Worm (Caenorhabditis elegans) whole organism, late embryonic: ENCODE measurements around the gene C32B5.6.
"Not testable (repeated sequence)": the region's sequence is repeated elsewhere in the genome, so short reads cannot be mapped to it uniquely, and the experiment has no call there.

ENCODE experiments used
- C08G9.2 ChIP-seq: sonication (generic microtip); optimal IDR thresholded peaks from 2 replicates; lab custom pipeline; 2016; ENCODE audit warnings: mild to moderate bottlenecking, missing genetic modification characterization, moderate library complexity, missing compliant biosample characterization
- K02D7.2 ChIP-seq: sonication (generic microtip); optimal IDR thresholded peaks from 2 replicates; lab custom pipeline; 2017; ENCODE audit warnings: mild to moderate bottlenecking, missing genetic modification characterization, missing compliant biosample characterization
- Y22D7AL.16 ChIP-seq: sonication (generic microtip); optimal IDR thresholded peaks from 2 replicates; lab custom pipeline; 2016; ENCODE audit warnings: missing genetic modification characterization, missing compliant biosample characterization
- ahr-1 ChIP-seq: sonication (generic microtip); optimal IDR thresholded peaks from 2 replicates; lab custom pipeline; 2016; ENCODE audit warnings: missing genetic modification characterization, missing compliant biosample characterization
- ama-1 ChIP-seq: fragments of 150-350 bp; optimal IDR thresholded peaks from 2 replicates; lab custom pipeline; 2014
- ceh-14 ChIP-seq: sonication (generic microtip); optimal IDR thresholded peaks from 2 replicates; lab custom pipeline; 2016; ENCODE audit warnings: missing genotype, missing genetic modification characterization, missing compliant biosample characterization
- ceh-2 ChIP-seq: sonication (generic microtip); optimal IDR thresholded peaks from 2 replicates; lab custom pipeline; 2016; ENCODE audit warnings: missing genotype, missing genetic modification characterization, missing compliant biosample characterization
- ceh-22 ChIP-seq: sonication (generic microtip); optimal IDR thresholded peaks from 2 replicates; lab custom pipeline; 2017; ENCODE audit warnings: missing biosample characterization, missing genetic modification characterization
- ceh-24 ChIP-seq: sonication (generic microtip); optimal IDR thresholded peaks from 2 replicates; lab custom pipeline; 2016; ENCODE audit warnings: mild to moderate bottlenecking, missing genetic modification characterization, missing compliant biosample characterization
- ceh-30 ChIP-seq: fragments of 150-350 bp; optimal IDR thresholded peaks from 2 replicates; lab custom pipeline; 2014; ENCODE audit warnings: missing biosample characterization, missing genetic modification characterization
- che-1 ChIP-seq: sonication (generic microtip); optimal IDR thresholded peaks from 2 replicates; lab custom pipeline; 2016; ENCODE audit warnings: mild to moderate bottlenecking, missing genetic modification characterization, missing compliant biosample characterization
- dve-1 ChIP-seq: sonication (generic microtip); optimal IDR thresholded peaks from 2 replicates; lab custom pipeline; 2017; ENCODE audit warnings: antibody characterized with exemption, mild to moderate bottlenecking, missing genetic modification characterization, missing compliant biosample characterization
- elt-4 ChIP-seq: sonication (generic microtip); optimal IDR thresholded peaks from 2 replicates; lab custom pipeline; 2016; ENCODE audit warnings: missing genetic modification characterization, missing compliant biosample characterization
- eyg-1 ChIP-seq: sonication (generic microtip); optimal IDR thresholded peaks from 2 replicates; lab custom pipeline; 2016; ENCODE audit warnings: missing genotype, missing genetic modification characterization, missing compliant biosample characterization
- fax-1 ChIP-seq: sonication (generic microtip); optimal IDR thresholded peaks from 2 replicates; lab custom pipeline; 2016; ENCODE audit warnings: missing genotype, missing genetic modification characterization, missing compliant biosample characterization
- fkh-10 ChIP-seq: fragments of 150-350 bp; optimal IDR thresholded peaks from 2 replicates; lab custom pipeline; 2014; ENCODE audit warnings: missing biosample characterization, missing genetic modification reagents, missing genetic modification characterization
- fkh-6 ChIP-seq: sonication (generic microtip); optimal IDR thresholded peaks from 2 replicates; lab custom pipeline; 2016; ENCODE audit warnings: missing genetic modification characterization, missing compliant biosample characterization
- hlh-6 ChIP-seq: sonication (generic microtip); optimal IDR thresholded peaks from 2 replicates; lab custom pipeline; 2016; ENCODE audit warnings: missing genotype, missing genetic modification characterization, missing compliant biosample characterization
- hlh-8 ChIP-seq: sonication (generic microtip); optimal IDR thresholded peaks from 2 replicates; lab custom pipeline; 2016; ENCODE audit warnings: missing genotype, missing genetic modification characterization, missing compliant biosample characterization
- lim-6 ChIP-seq: sonication (generic microtip); optimal IDR thresholded peaks from 2 replicates; lab custom pipeline; 2016; ENCODE audit warnings: missing genetic modification characterization, missing compliant biosample characterization
- nfya-1 ChIP-seq: sonication (generic microtip); optimal IDR thresholded peaks from 2 replicates; lab custom pipeline; 2017; ENCODE audit warnings: missing genetic modification characterization, mild to moderate bottlenecking, missing compliant biosample characterization, antibody characterized with exemption, moderate library complexity
- nhr-11 ChIP-seq: fragments of 150-350 bp; optimal IDR thresholded peaks from 2 replicates; lab custom pipeline; 2014; ENCODE audit warnings: missing biosample characterization, missing genetic modification characterization
- nhr-232 ChIP-seq: sonication (generic microtip); optimal IDR thresholded peaks from 2 replicates; lab custom pipeline; 2016; ENCODE audit warnings: missing genetic modification characterization, missing compliant biosample characterization
- odd-2 ChIP-seq: sonication (generic microtip); optimal IDR thresholded peaks from 2 replicates; lab custom pipeline; 2017; ENCODE audit warnings: antibody characterized with exemption, mild to moderate bottlenecking, missing genetic modification characterization, missing compliant biosample characterization
- pag-3 ChIP-seq: sonication (generic microtip); optimal IDR thresholded peaks from 2 replicates; lab custom pipeline; 2016; ENCODE audit warnings: missing compliant biosample characterization, missing genetic modification characterization, borderline replicate concordance
- pat-9 ChIP-seq: fragments of 200-800 bp; sonication (Bioruptor generic); optimal IDR thresholded peaks from 2 replicates; lab custom pipeline; 2018; ENCODE audit warnings: mild to moderate bottlenecking, missing genetic modification characterization, moderate library complexity, missing compliant biosample characterization
- pax-1 ChIP-seq: fragments of 150-350 bp; optimal IDR thresholded peaks from 2 replicates; lab custom pipeline; 2014; ENCODE audit warnings: missing biosample characterization, missing genetic modification characterization
- pha-2 ChIP-seq: sonication (generic microtip); optimal IDR thresholded peaks from 2 replicates; lab custom pipeline; 2017; ENCODE audit warnings: mild to moderate bottlenecking, missing genetic modification characterization, missing compliant biosample characterization
- pqm-1 ChIP-seq: sonication (generic microtip); optimal IDR thresholded peaks from 2 replicates; lab custom pipeline; 2016; ENCODE audit warnings: missing genetic modification characterization, missing compliant biosample characterization
- pros-1 ChIP-seq: fragments of 150-350 bp; optimal IDR thresholded peaks from 2 replicates; lab custom pipeline; 2014; ENCODE audit warnings: missing biosample characterization, missing genetic modification reagents, missing genetic modification characterization
- ref-2 ChIP-seq: sonication (generic microtip); optimal IDR thresholded peaks from 2 replicates; lab custom pipeline; 2016; ENCODE audit warnings: missing genetic modification characterization, missing compliant biosample characterization
- rnt-1 ChIP-seq: sonication (generic microtip); optimal IDR thresholded peaks from 2 replicates; lab custom pipeline; 2016; ENCODE audit warnings: missing genetic modification characterization, missing compliant biosample characterization
- sox-2 ChIP-seq: fragments of 200-800 bp; sonication (Bioruptor generic); IDR thresholded peaks from 2 replicates; pipeline ENCODE4 v1.3.6; 2022; ENCODE audit warnings: missing genetic modification reagents, missing genetic modification characterization, missing compliant biosample characterization
- sox-4 ChIP-seq: sonication (generic microtip); optimal IDR thresholded peaks from 2 replicates; lab custom pipeline; 2017; ENCODE audit warnings: mild to moderate bottlenecking, missing genetic modification characterization, inconsistent platforms, missing compliant biosample characterization
- syd-9 ChIP-seq: sonication (generic microtip); optimal IDR thresholded peaks from 2 replicates; lab custom pipeline; 2016; ENCODE audit warnings: mild to moderate bottlenecking, missing genetic modification characterization, moderate library complexity, missing compliant biosample characterization
- tbx-7 ChIP-seq: sonication (generic microtip); optimal IDR thresholded peaks from 2 replicates; lab custom pipeline; 2016; ENCODE audit warnings: missing genotype, missing genetic modification characterization, missing compliant biosample characterization
- unc-42 ChIP-seq: sonication (generic microtip); optimal IDR thresholded peaks from 2 replicates; lab custom pipeline; 2016; ENCODE audit warnings: missing genotype, missing genetic modification characterization, missing compliant biosample characterization
- zip-5 ChIP-seq: sonication (generic microtip); optimal IDR thresholded peaks from 2 replicates; lab custom pipeline; 2016; ENCODE audit warnings: missing genetic modification characterization, missing compliant biosample characterization

C32B5.6 gene

DNA sequence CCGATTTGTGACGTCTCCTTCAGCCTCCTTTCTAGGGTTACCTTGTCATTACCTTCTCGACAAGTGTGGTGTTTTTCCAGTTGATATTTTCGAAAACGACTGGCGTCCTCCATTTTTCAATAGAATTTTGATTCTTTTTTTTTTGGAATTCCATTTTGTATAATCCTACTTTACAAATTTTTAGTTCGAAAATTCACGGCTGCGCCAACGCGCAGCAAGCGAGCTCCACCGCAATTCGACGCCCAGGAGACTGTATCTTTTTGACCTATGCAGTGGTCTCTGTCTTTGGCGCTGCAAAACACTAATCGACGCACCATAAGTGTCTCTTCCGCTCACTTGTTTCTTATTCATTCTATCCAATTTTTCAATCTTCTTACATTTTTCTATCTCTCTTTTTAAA is 23.1 kb downstream of the C32B5.6 start, which contains the start of gene fbxc-42:
TSS of gene fbxc-42 (plus strand) at position 301 of the 400 bp plus-strand sequence.
- no peak for TF ChIP-seq che-1 (tag; lab: Kevin White, UChicago)
- no peak for TF ChIP-seq lim-6
- TF ChIP-seq pha-2 (tag; lab: Kevin White, UChicago) = no peak
- TF ChIP-seq pat-9 (tag; lab: Kevin White, UChicago) = no peak
- no peak for TF ChIP-seq unc-42
- TF ChIP-seq pqm-1 = no peak
- no peak for TF ChIP-seq ceh-30 (tag; lab: Kevin White, UChicago)
- no peak for TF ChIP-seq hlh-6 (tag; lab: Kevin White, UChicago)
- TF ChIP-seq sox-2 (GFP tag; lab: Robert Waterston, UW) = no peak
- TF ChIP-seq fkh-10 = no peak
- no peak for TF ChIP-seq pax-1
- TF ChIP-seq pag-3 = no peak
- no peak for TF ChIP-seq Y22D7AL.16 (tag; lab: Kevin White, UChicago)
- TF ChIP-seq, all 69 proteins: peak for 0

ce11 chrII:994231-994630 is 26.0 kb downstream of the C32B5.6 start, which contains the start of gene F45D11.7:
F45D11.7 (plus strand) TSS chrII:994531.
- TF ChIP-seq che-1, K02D7.2, C08G9.2 (tag; lab: Kevin White, UChicago): not testable (repeated sequence)

ce11 chrII:996112-996511 is 27.9 kb downstream of the C32B5.6 start, which contains the start of gene F45D11.11:
F45D11.11 (minus strand) TSS chrII:996212.
- not testable (repeated sequence) for TF ChIP-seq ceh-14; pros-1 (tag; lab: Kevin White, UChicago); nhr-11 (tag; lab: Kevin White, UChicago)
- TF ChIP-seq, all 69 proteins: peak for 0; not testable (repeated sequence) for 69

- TF ChIP-seq pag-3 (no peak), ceh-24 (tag; lab: Kevin White, UChicago) (no peak), eyg-1 (tag; lab: Kevin White, UChicago) (no peak), Y22D7AL.16 (tag; lab: Kevin White, UChicago) (no peak), ahr-1 (tag; lab: Kevin White, UChicago) (no peak), elt-4 (tag; lab: Kevin White, UChicago) (no peak), pros-1 (tag; lab: Kevin White, UChicago) (no peak), tbx-7 (tag; lab: Kevin White, UChicago) (no peak), ama-1 (lab: Kevin White, UChicago) (no peak), unc-42 (no peak), zip-5 (no peak), fkh-6 (tag; lab: Kevin White, UChicago) (no peak), ceh-22 (no peak), dve-1 (tag; lab: Kevin White, UChicago) (no peak), che-1 (tag; lab: Kevin White, UChicago) (no peak)
These were observed 31.3 kb downstream of the C32B5.6 start, which contains the start of gene fbxb-29 for ce11 chrII:999493-999892. fbxb-29 (minus strand) TSS chrII:999593.

DNA sequence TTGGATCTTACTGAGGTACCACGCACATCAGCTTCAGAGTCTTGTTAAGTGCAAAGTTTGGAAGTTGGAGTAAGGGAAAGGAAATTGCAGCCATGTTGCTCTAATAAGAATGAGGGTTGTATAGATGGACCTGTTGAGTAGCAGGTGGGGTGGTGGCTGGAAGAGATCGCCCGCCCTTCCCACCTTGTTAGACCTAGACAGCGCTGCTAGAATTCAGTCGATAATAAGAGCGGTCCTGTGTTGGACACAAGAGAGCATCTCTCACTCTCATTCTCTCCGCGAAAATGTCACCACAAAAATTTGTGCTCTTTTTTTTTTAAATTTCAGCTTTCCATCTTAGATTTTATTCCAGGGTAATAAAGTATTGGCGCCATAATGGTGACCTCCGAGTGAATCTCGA is 33.1 kb downstream of the C32B5.6 start, which contains the start of the genes fbxb-30 and F45D11.5:
TSS of gene fbxb-30 (minus strand) at position 101 of the 400 bp plus-strand sequence.
TSS of gene F45D11.5 (plus strand) at position 352 of the 400 bp plus-strand sequence.
- TF ChIP-seq pha-2 (tag; lab: Kevin White, UChicago) (no peak), syd-9 (no peak), eyg-1 (tag; lab: Kevin White, UChicago) (no peak), sox-4 (tag; lab: Kevin White, UChicago) (no peak), hlh-8 (no peak), ceh-2 (tag; lab: Kevin White, UChicago) (no peak), unc-42 (no peak), fax-1 (no peak), nfya-1 (no peak), ceh-24 (tag; lab: Kevin White, UChicago) (no peak), rnt-1 (no peak), odd-2 (tag; lab: Kevin White, UChicago) (no peak), nhr-232 (tag; lab: Kevin White, UChicago) (no peak), ref-2 (tag; lab: Kevin White, UChicago) (no peak)
